Worm (Caenorhabditis elegans): Measurements from ENCODE around the gene dpy-8.

DNA sequence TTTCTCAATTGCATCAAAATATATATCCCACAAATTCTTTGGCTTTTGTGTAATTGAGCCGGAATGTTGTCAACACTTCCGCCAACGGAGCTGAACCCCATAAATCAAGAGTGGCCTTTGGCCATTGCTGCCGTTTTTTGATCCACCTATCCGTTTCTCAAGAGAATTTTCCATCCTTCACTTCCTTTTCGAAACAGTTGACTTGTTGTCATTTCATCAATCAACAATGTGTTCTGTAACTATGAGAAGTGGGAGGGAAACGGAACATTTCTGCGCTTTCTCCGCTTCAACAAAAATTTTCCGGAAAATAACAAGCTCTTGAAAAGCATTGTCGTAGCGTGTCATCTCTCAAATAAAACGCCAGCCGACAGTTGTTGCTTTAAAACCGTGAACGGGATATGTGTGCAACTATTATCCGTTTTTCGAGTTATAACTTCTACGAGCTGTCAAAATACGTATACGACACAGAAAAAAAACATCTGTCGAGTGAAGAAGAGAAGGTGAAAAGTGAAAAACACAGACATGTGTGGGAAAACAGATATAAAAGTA lies 49.6 kb upstream of the dpy-8 start:
- TF ChIP-seq dao-5 (tag; optimal IDR thresholded peaks at IDR 0.05) (no peak), W03F9.2 (tag; optimal IDR thresholded peaks at IDR 0.05) (no peak)
